Worm (Caenorhabditis elegans) whole organism, L2 larva: Measurements from ENCODE around the gene cyp-13B1.

ENCODE experiments used
- F13H6.1 ChIP-seq: sonication (generic microtip); optimal IDR thresholded peaks from 2 replicates; lab custom pipeline; 2016; ENCODE audit warnings: missing genetic modification characterization, missing compliant biosample characterization
- R02D3.7 ChIP-seq: fragments of 150-350 bp; optimal IDR thresholded peaks from 2 replicates; lab custom pipeline; 2014; ENCODE audit warnings: missing biosample characterization, missing genetic modification characterization
- Y55F3AM.14 ChIP-seq: fragments of 200-800 bp; sonication (Bioruptor generic); optimal IDR thresholded peaks from 2 replicates; lab custom pipeline; 2018; ENCODE audit warnings: mild to moderate bottlenecking, missing genetic modification characterization, missing compliant biosample characterization
- ZK546.5 ChIP-seq: sonication (generic microtip); optimal IDR thresholded peaks from 2 replicates; lab custom pipeline; 2017; ENCODE audit warnings: missing biosample characterization, missing genetic modification characterization
- alr-1 ChIP-seq: fragments of 150-350 bp; optimal IDR thresholded peaks from 2 replicates; lab custom pipeline; 2014; ENCODE audit warnings: missing biosample characterization, missing genetic modification characterization
- ama-1 ChIP-seq: fragments of 150-350 bp; optimal IDR thresholded peaks from 2 replicates; lab custom pipeline; 2018; ENCODE audit warnings: inconsistent platforms
- ceh-16 ChIP-seq: fragments of 150-350 bp; optimal IDR thresholded peaks from 2 replicates; lab custom pipeline; 2014; ENCODE audit warnings: missing biosample characterization, missing genetic modification characterization
- ceh-82 ChIP-seq: fragments of 150-350 bp; optimal IDR thresholded peaks from 2 replicates; lab custom pipeline; 2014; ENCODE audit warnings: missing biosample characterization, missing genetic modification characterization
- crh-2 ChIP-seq: sonication (generic microtip); optimal IDR thresholded peaks from 2 replicates; lab custom pipeline; 2017; ENCODE audit warnings: missing biosample characterization, missing genetic modification characterization
- dmd-4 ChIP-seq: sonication (generic microtip); optimal IDR thresholded peaks from 2 replicates; lab custom pipeline; 2017; ENCODE audit warnings: missing biosample characterization, missing genetic modification characterization
- egl-27 ChIP-seq: sonication (generic microtip); optimal IDR thresholded peaks from 3 replicates; lab custom pipeline; 2017; ENCODE audit warnings: missing biosample characterization, missing genetic modification reagents, missing genetic modification characterization
- elt-1 ChIP-seq: fragments of 150-350 bp; optimal IDR thresholded peaks from 2 replicates; lab custom pipeline; 2014; ENCODE audit warnings: missing biosample characterization, missing genetic modification characterization
- elt-3 ChIP-seq: sonication (generic microtip); optimal IDR thresholded peaks from 2 replicates; lab custom pipeline; 2017; ENCODE audit warnings: missing biosample characterization, missing genetic modification characterization
- fos-1 ChIP-seq: fragments of 150-350 bp; optimal IDR thresholded peaks from 2 replicates; lab custom pipeline; 2014; ENCODE audit warnings: missing biosample characterization, missing genetic modification characterization
- gmeb-1 ChIP-seq: fragments of 150-350 bp; optimal IDR thresholded peaks from 2 replicates; lab custom pipeline; 2014; ENCODE audit warnings: missing biosample characterization, missing genetic modification characterization
- lin-11 ChIP-seq: fragments of 150-350 bp; sonication (generic microtip); optimal IDR thresholded peaks from 2 replicates; lab custom pipeline; 2014; ENCODE audit warnings: missing biosample characterization, missing genetic modification characterization, inconsistent platforms, mixed read lengths
- lin-13 ChIP-seq: fragments of 150-350 bp; optimal IDR thresholded peaks from 2 replicates; lab custom pipeline; 2014; ENCODE audit warnings: missing biosample characterization, missing genetic modification reagents, missing genetic modification characterization
- lin-39 ChIP-seq: fragments of 150-350 bp; optimal IDR thresholded peaks from 2 replicates; lab custom pipeline; 2014; ENCODE audit warnings: missing biosample characterization, missing genetic modification reagents, missing genetic modification characterization
- mdl-1 ChIP-seq, 2 experiments: fragments of 150-350 bp in 1 of 2; sonication (generic microtip) in 1 of 2; optimal IDR thresholded peaks; 2 replicates each; lab custom pipeline; 2017; ENCODE audit warnings: missing biosample characterization in 2 of 2, missing genetic modification characterization in 2 of 2
- nhr-10 ChIP-seq: sonication (generic microtip); optimal IDR thresholded peaks from 2 replicates; lab custom pipeline; 2017; ENCODE audit warnings: missing biosample characterization, missing genetic modification characterization
- nhr-11 ChIP-seq: fragments of 150-350 bp; optimal IDR thresholded peaks from 2 replicates; lab custom pipeline; 2014; ENCODE audit warnings: missing biosample characterization, missing genetic modification characterization
- nhr-12 ChIP-seq: fragments of 150-350 bp; optimal IDR thresholded peaks from 2 replicates; lab custom pipeline; 2014; ENCODE audit warnings: missing biosample characterization, missing genetic modification characterization
- nhr-129 ChIP-seq: fragments of 150-350 bp; optimal IDR thresholded peaks from 2 replicates; lab custom pipeline; 2014; ENCODE audit warnings: missing biosample characterization, missing genetic modification characterization
- nhr-21 ChIP-seq: fragments of 150-350 bp; optimal IDR thresholded peaks from 2 replicates; lab custom pipeline; 2014; ENCODE audit warnings: missing biosample characterization, missing genetic modification characterization
- nhr-23 ChIP-seq: fragments of 150-350 bp; optimal IDR thresholded peaks from 2 replicates; lab custom pipeline; 2014; ENCODE audit warnings: missing biosample characterization, missing genetic modification reagents, missing genetic modification characterization
- nhr-237 ChIP-seq: fragments of 150-350 bp; optimal IDR thresholded peaks from 2 replicates; lab custom pipeline; 2014; ENCODE audit warnings: missing biosample characterization, missing genetic modification characterization
- nhr-25 ChIP-seq: fragments of 150-350 bp; sonication (generic microtip); optimal IDR thresholded peaks from 3 replicates; lab custom pipeline; 2014; ENCODE audit warnings: missing biosample characterization, missing genetic modification characterization
- nhr-6 ChIP-seq: fragments of 150-350 bp; optimal IDR thresholded peaks from 2 replicates; lab custom pipeline; 2014; ENCODE audit warnings: missing biosample characterization, missing genetic modification characterization
- nhr-77 ChIP-seq: fragments of 150-350 bp; optimal IDR thresholded peaks from 2 replicates; lab custom pipeline; 2014; ENCODE audit warnings: missing biosample characterization, missing genetic modification characterization
- peb-1 ChIP-seq: fragments of 150-350 bp; optimal IDR thresholded peaks from 2 replicates; lab custom pipeline; 2014; ENCODE audit warnings: missing biosample characterization, missing genetic modification characterization
- sem-4 ChIP-seq: fragments of 150-350 bp; optimal IDR thresholded peaks from 2 replicates; lab custom pipeline; 2014; ENCODE audit warnings: missing biosample characterization, missing genetic modification reagents, missing genetic modification characterization
- sma-3 ChIP-seq: sonication (generic microtip); optimal IDR thresholded peaks from 2 replicates; lab custom pipeline; 2016; ENCODE audit warnings: missing genetic modification reagents, missing genetic modification characterization, missing compliant biosample characterization
- sma-9 ChIP-seq, 2 experiments: fragments of 150-350 bp in 1 of 2; sonication (generic microtip) in 1 of 2; optimal IDR thresholded peaks; 2 replicates each; lab custom pipeline; 2014 to 2016; ENCODE audit warnings: missing genetic modification characterization in 2 of 2, mild to moderate bottlenecking in 1 of 2, missing biosample characterization in 1 of 2, missing compliant biosample characterization in 1 of 2, missing genetic modification reagents in 1 of 2, moderate library complexity in 1 of 2
- snpc-4 ChIP-seq: fragments of 150-350 bp; optimal IDR thresholded peaks from 2 replicates; lab custom pipeline; 2014; ENCODE audit warnings: missing biosample characterization, missing genetic modification characterization
- unc-39 ChIP-seq: fragments of 150-350 bp; optimal IDR thresholded peaks from 2 replicates; lab custom pipeline; 2014; ENCODE audit warnings: missing biosample characterization, missing genetic modification characterization
- unc-55 ChIP-seq: fragments of 150-350 bp; sonication (generic microtip); optimal IDR thresholded peaks from 3 replicates; lab custom pipeline; 2014; ENCODE audit warnings: missing biosample characterization, missing genetic modification reagents, missing genetic modification characterization
- zag-1 ChIP-seq: fragments of 150-350 bp; optimal IDR thresholded peaks from 2 replicates; lab custom pipeline; 2014; ENCODE audit warnings: missing biosample characterization, missing genetic modification characterization
- ztf-1 ChIP-seq: fragments of 200-800 bp; sonication (Bioruptor generic); conservative IDR thresholded peaks from 2 replicates; pipeline ENCODE4 v1.3.6; 2022; ENCODE audit warnings: missing genetic modification characterization, missing compliant biosample characterization
- ztf-11 ChIP-seq: sonication (generic microtip); optimal IDR thresholded peaks from 2 replicates; lab custom pipeline; 2017; ENCODE audit warnings: missing biosample characterization, missing genetic modification characterization
- ztf-4 ChIP-seq: fragments of 150-350 bp; optimal IDR thresholded peaks from 2 replicates; lab custom pipeline; 2014; ENCODE audit warnings: missing biosample characterization, missing genetic modification characterization

Gene cyp-13B1

ce11 chrX:13444267-13444666 lies 34.8 kb upstream of the cyp-13B1 start:
- TF ChIP-seq lin-13 (no peak), snpc-4 (no peak), F13H6.1 (tag; lab: Kevin White, UChicago) (no peak), zag-1 (tag; lab: Kevin White, UChicago) (no peak), alr-1 (tag; lab: Kevin White, UChicago) (no peak), ztf-1 (GFP tag; lab: Robert Waterston, UW) (no peak), egl-27 (tag; lab: Kevin White, UChicago) (no peak), nhr-25 (tag; lab: Kevin White, UChicago) (no peak), nhr-21 (no peak), nhr-23 (tag; lab: Kevin White, UChicago) (no peak), ceh-82 (tag; lab: Kevin White, UChicago) (no peak), nhr-129 (tag; lab: Kevin White, UChicago) (no peak), gmeb-1 (no peak)

- no peak for TF ChIP-seq ceh-16 (tag; lab: Kevin White, UChicago)
- TF ChIP-seq alr-1 (tag; lab: Kevin White, UChicago): no peak
- no peak for TF ChIP-seq unc-55 (GFP tag; lab: Kevin White, UChicago)
- TF ChIP-seq ama-1 (lab: Kevin White, UChicago): no peak
- no peak for TF ChIP-seq ztf-4
- TF ChIP-seq R02D3.7: no peak
- no peak for TF ChIP-seq F13H6.1 (tag; lab: Kevin White, UChicago)
- TF ChIP-seq nhr-6 (tag; lab: Kevin White, UChicago): no peak
- no peak for TF ChIP-seq nhr-237 (tag; lab: Kevin White, UChicago)
- TF ChIP-seq crh-2 (tag; lab: Kevin White, UChicago): no peak
- no peak for TF ChIP-seq dmd-4 (tag; lab: Kevin White, UChicago)
- no peak for TF ChIP-seq sma-9 (GFP tag; optimal IDR thresholded peaks at IDR 0.05; lab: Kevin White, UChicago)
- TF ChIP-seq sma-9 (tag; optimal IDR thresholded peaks at IDR 0.05; lab: Kevin White, UChicago): no peak
- TF ChIP-seq nhr-25 (tag; lab: Kevin White, UChicago): no peak
- TF ChIP-seq egl-27 (tag; lab: Kevin White, UChicago): no peak
- TF ChIP-seq lin-11 (tag; lab: Kevin White, UChicago): no peak
- TF ChIP-seq elt-3 (tag; lab: Kevin White, UChicago): no peak
- TF ChIP-seq nhr-11 (tag; lab: Kevin White, UChicago): no peak
- TF ChIP-seq nhr-12 (tag; lab: Kevin White, UChicago): no peak
- no peak for TF ChIP-seq elt-1 (tag; lab: Kevin White, UChicago)
- no peak for TF ChIP-seq lin-13
- TF ChIP-seq, all 48 proteins: peak for 0
Observed at ce11 chrX:13443283-13443682, 33.8 kb upstream of the cyp-13B1 start.

- TF ChIP-seq lin-39 (tag; lab: Kevin White, UChicago) (no peak), unc-39 (no peak), gmeb-1 (peak; percentile 35), fos-1 (tag; lab: Kevin White, UChicago) (peak; percentile 45), lin-11 (tag; lab: Kevin White, UChicago) (peak; percentile 13), sma-9 (GFP tag; optimal IDR thresholded peaks at IDR 0.05; lab: Kevin White, UChicago) (peak; percentile 62), sma-9 (tag; optimal IDR thresholded peaks at IDR 0.05; lab: Kevin White, UChicago) (no peak), nhr-10 (tag; lab: Kevin White, UChicago) (no peak), F13H6.1 (tag; lab: Kevin White, UChicago) (peak; percentile 47), peb-1 (tag; lab: Kevin White, UChicago) (no peak), ama-1 (lab: Kevin White, UChicago) (no peak), nhr-11 (tag; lab: Kevin White, UChicago) (no peak), mdl-1 (tag; optimal IDR thresholded peaks at IDR 0.05; lab: Kevin White, UChicago) (no peak), sma-3 (peak; percentile 31), nhr-12 (tag; lab: Kevin White, UChicago) (no peak), alr-1 (tag; lab: Kevin White, UChicago) (no peak), ceh-16 (tag; lab: Kevin White, UChicago) (no peak), sem-4 (tag; lab: Kevin White, UChicago) (no peak), ceh-82 (tag; lab: Kevin White, UChicago) (no peak), nhr-129 (tag; lab: Kevin White, UChicago) (peak; percentile 75), nhr-23 (tag; lab: Kevin White, UChicago) (no peak), elt-1 (tag; lab: Kevin White, UChicago) (no peak), nhr-6 (tag; lab: Kevin White, UChicago) (no peak), ztf-11 (no peak), ZK546.5 (no peak), unc-55 (GFP tag; lab: Kevin White, UChicago) (peak; percentile 45), nhr-25 (tag; lab: Kevin White, UChicago) (no peak), nhr-77 (no peak), ztf-4 (no peak), Y55F3AM.14 (no peak), nhr-21 (peak; percentile 51), snpc-4 (peak; percentile 3), crh-2 (tag; lab: Kevin White, UChicago) (peak; percentile 60)
- TF ChIP-seq, all 48 proteins: peak for 11
Observed at ce11 chrX:13442446-13442845, 33.0 kb upstream of the cyp-13B1 start.
